Worm (Caenorhabditis elegans): ENCODE measurements around the gene ZK287.4.

Gene ZK287.4

ce11 chrV:9729462-9730162 is 44.2 kb upstream of the ZK287.4 start, which contains the start of the genes aagr-3 and drap-1:
TSS of gene aagr-3 (minus strand) at chrV:9729512.
TSS of gene drap-1 (plus strand) at chrV:9730106.
- no peak for TF ChIP-seq sox-4 (tag; optimal IDR thresholded peaks at IDR 0.05)
- TF ChIP-seq nfya-1 (tag; optimal IDR thresholded peaks at IDR 0.05) = peak; percentile 45
- no peak for TF ChIP-seq pqm-1 (tag; optimal IDR thresholded peaks at IDR 0.05)
- no peak for TF ChIP-seq hlh-8 (tag; optimal IDR thresholded peaks at IDR 0.05)
- TF ChIP-seq elt-2 (tag; optimal IDR thresholded peaks at IDR 0.05) = peak; percentile 14
- peak; percentile 2 for TF ChIP-seq ceh-31 (tag; optimal IDR thresholded peaks at IDR 0.05)

- TF ChIP-seq ceh-6 (GFP tag; optimal IDR thresholded peaks at IDR 0.05) = no peak
- no peak for TF ChIP-seq sox-2 (GFP tag; IDR thresholded peaks at IDR 0.05)
- TF ChIP-seq unc-86 (tag; optimal IDR thresholded peaks at IDR 0.05) = no peak
- TF ChIP-seq odd-2 (tag; optimal IDR thresholded peaks at IDR 0.05) = no peak
- no peak for TF ChIP-seq pag-3 (tag; optimal IDR thresholded peaks at IDR 0.05; ENCODE audit: borderline replicate concordance)
- TF ChIP-seq sdc-2 (tag; optimal IDR thresholded peaks at IDR 0.05) = no peak
- no peak for TF ChIP-seq ets-4 (tag; optimal IDR thresholded peaks at IDR 0.05)
- no peak for TF ChIP-seq tbx-7 (tag; optimal IDR thresholded peaks at IDR 0.05)
- TF ChIP-seq ahr-1 (tag; optimal IDR thresholded peaks at IDR 0.05) = no peak
- no peak for TF ChIP-seq pha-2 (tag; optimal IDR thresholded peaks at IDR 0.05)
- TF ChIP-seq elt-4 (tag; optimal IDR thresholded peaks at IDR 0.05) = no peak
- TF ChIP-seq mec-3 (tag; optimal IDR thresholded peaks at IDR 0.05; ENCODE audit: borderline replicate concordance) = no peak
- TF ChIP-seq ref-2 (tag; optimal IDR thresholded peaks at IDR 0.05) = no peak
- TF ChIP-seq pax-1 (tag; optimal IDR thresholded peaks at IDR 0.05) = no peak
- TF ChIP-seq eyg-1 (tag; optimal IDR thresholded peaks at IDR 0.05) = no peak
- TF ChIP-seq madf-2 (tag; optimal IDR thresholded peaks at IDR 0.05) = no peak
- no peak for TF ChIP-seq C08G9.2 (tag; optimal IDR thresholded peaks at IDR 0.05)
- TF ChIP-seq gmeb-2 (tag; optimal IDR thresholded peaks at IDR 0.05) = no peak
- no peak for TF ChIP-seq ceh-2 (tag; optimal IDR thresholded peaks at IDR 0.05)
- no peak for TF ChIP-seq nhr-232 (tag; optimal IDR thresholded peaks at IDR 0.05)
Measured at ce11 chrV:9725719-9726118, 40.3 kb upstream of the ZK287.4 start.

- TF ChIP-seq fkh-6 (tag; optimal IDR thresholded peaks at IDR 0.05) = no peak
- peak; percentile 27 for TF ChIP-seq hlh-30 (tag; optimal IDR thresholded peaks at IDR 0.05; ENCODE audit: insufficient read depth)
- TF ChIP-seq ceh-24 (tag; optimal IDR thresholded peaks at IDR 0.05) = no peak
- TF ChIP-seq tbx-2 (tag; optimal IDR thresholded peaks at IDR 0.05) = peak; percentile 12
- no peak for TF ChIP-seq lin-11 (tag; optimal IDR thresholded peaks at IDR 0.05)
- TF ChIP-seq lim-6 (tag; optimal IDR thresholded peaks at IDR 0.05) = no peak
- TF ChIP-seq ceh-18 (tag; optimal IDR thresholded peaks at IDR 0.05) = no peak
- TF ChIP-seq nfya-1 (tag; optimal IDR thresholded peaks at IDR 0.05) = peak; percentile 13
- no peak for TF ChIP-seq ceh-22 (tag; optimal IDR thresholded peaks at IDR 0.05)
- no peak for TF ChIP-seq tbx-7 (tag; optimal IDR thresholded peaks at IDR 0.05)
- no peak for TF ChIP-seq F13H6.1 (tag; optimal IDR thresholded peaks at IDR 0.05)
- TF ChIP-seq ets-4 (tag; optimal IDR thresholded peaks at IDR 0.05) = no peak
- no peak for TF ChIP-seq K02D7.2 (tag; optimal IDR thresholded peaks at IDR 0.05)
- no peak for TF ChIP-seq fkh-10 (GFP tag; optimal IDR thresholded peaks at IDR 0.05)
- TF ChIP-seq dmd-4 (tag; optimal IDR thresholded peaks at IDR 0.05; ENCODE audit: borderline replicate concordance) = no peak
- TF ChIP-seq pha-4 (tag; optimal IDR thresholded peaks at IDR 0.05) = no peak
- no peak for TF ChIP-seq ceh-45 (GFP tag; IDR thresholded peaks at IDR 0.05)
- no peak for TF ChIP-seq unc-3 (GFP tag; conservative IDR thresholded peaks at IDR 0.05)
- TF ChIP-seq unc-3 (tag; optimal IDR thresholded peaks at IDR 0.05) = no peak
- peak; percentile 36 for TF ChIP-seq ref-2 (tag; optimal IDR thresholded peaks at IDR 0.05)
- no peak for TF ChIP-seq C38D4.7 (GFP tag; optimal IDR thresholded peaks at IDR 0.05)
- TF ChIP-seq ceh-30 (tag; optimal IDR thresholded peaks at IDR 0.05) = no peak
- TF ChIP-seq ceh-34 (tag; optimal IDR thresholded peaks at IDR 0.05) = peak; percentile 50
- no peak for TF ChIP-seq C08G9.2 (tag; optimal IDR thresholded peaks at IDR 0.05)
- no peak for TF ChIP-seq sox-4 (tag; optimal IDR thresholded peaks at IDR 0.05)
- TF ChIP-seq pax-1 (tag; optimal IDR thresholded peaks at IDR 0.05) = peak; percentile 77
Measured at ce11 chrV:9724021-9724671, 38.7 kb upstream of the ZK287.4 start, which contains the start of gene slcr-46.3. TSS of gene slcr-46.3 (minus strand) at chrV:9724106.

All from whole organism, late embryonic.